Worm (Caenorhabditis elegans) whole organism, L3 larva: ENCODE measurements around the gene K04C2.2.

Source experiments
- R02D3.7 ChIP-seq: fragments of 150-350 bp; optimal IDR thresholded peaks from 2 replicates; lab custom pipeline; 2014; ENCODE audit warnings: missing biosample characterization, missing genetic modification characterization
- ZK546.5 ChIP-seq: sonication (generic microtip); optimal IDR thresholded peaks from 2 replicates; lab custom pipeline; 2017; ENCODE audit warnings: missing biosample characterization, missing genetic modification characterization
- aly-2 ChIP-seq: fragments of 150-350 bp; optimal IDR thresholded peaks from 2 replicates; lab custom pipeline; 2014; ENCODE audit warnings: missing biosample characterization, missing genetic modification characterization
- ama-1 ChIP-seq: fragments of 150-350 bp; optimal IDR thresholded peaks from 2 replicates; lab custom pipeline; 2018
- ceh-16 ChIP-seq: sonication (generic microtip); optimal IDR thresholded peaks from 2 replicates; lab custom pipeline; 2017; ENCODE audit warnings: missing biosample characterization, missing genetic modification characterization
- ceh-28 ChIP-seq: fragments of 150-350 bp; optimal IDR thresholded peaks from 2 replicates; lab custom pipeline; 2014; ENCODE audit warnings: missing biosample characterization, missing genetic modification reagents, missing genetic modification characterization
- ceh-82 ChIP-seq: fragments of 150-350 bp; optimal IDR thresholded peaks from 2 replicates; lab custom pipeline; 2014; ENCODE audit warnings: missing biosample characterization, missing genetic modification characterization
- ceh-9 ChIP-seq: sonication (generic microtip); optimal IDR thresholded peaks from 2 replicates; lab custom pipeline; 2018; ENCODE audit warnings: missing biosample characterization, missing genetic modification characterization
- daf-12 ChIP-seq: fragments of 150-350 bp; optimal IDR thresholded peaks from 2 replicates; lab custom pipeline; 2014; ENCODE audit warnings: missing biosample characterization, missing genetic modification reagents, missing genetic modification characterization
- egl-27 ChIP-seq: sonication (generic microtip); optimal IDR thresholded peaks from 4 replicates; lab custom pipeline; 2017; ENCODE audit warnings: missing biosample characterization, missing genetic modification reagents, missing genetic modification characterization
- egl-5 ChIP-seq: fragments of 150-350 bp; optimal IDR thresholded peaks from 2 replicates; lab custom pipeline; 2017; ENCODE audit warnings: missing biosample characterization, missing genetic modification reagents, missing genetic modification characterization, inconsistent platforms
- elt-1 ChIP-seq: fragments of 150-350 bp; optimal IDR thresholded peaks from 2 replicates; lab custom pipeline; 2014; ENCODE audit warnings: missing biosample characterization, missing genetic modification characterization
- elt-2 ChIP-seq: sonication (generic microtip); optimal IDR thresholded peaks from 2 replicates; lab custom pipeline; 2016; ENCODE audit warnings: missing genetic modification reagents, mild to moderate bottlenecking, missing genetic modification characterization, missing compliant biosample characterization
- elt-3 ChIP-seq, 3 experiments: fragments of 150-350 bp in 1 of 3; sonication (generic microtip) in 2 of 3; optimal IDR thresholded peaks; 2 replicates in 2 of 3; 4 replicates in 1 of 3; lab custom pipeline; 2014 to 2017; ENCODE audit warnings: missing biosample characterization in 3 of 3, missing genetic modification characterization in 3 of 3
- eor-1 ChIP-seq, 2 experiments: fragments of 150-350 bp; optimal IDR thresholded peaks; 2 replicates each; lab custom pipeline; 2014 to 2018; ENCODE audit warnings: missing biosample characterization in 2 of 2, missing genetic modification characterization in 2 of 2
- fkh-2 ChIP-seq: fragments of 150-350 bp; optimal IDR thresholded peaks from 2 replicates; lab custom pipeline; 2014; ENCODE audit warnings: missing biosample characterization, missing genetic modification reagents, missing genetic modification characterization
- jun-1 ChIP-seq: fragments of 150-350 bp; optimal IDR thresholded peaks from 2 replicates; lab custom pipeline; 2014; ENCODE audit warnings: missing biosample characterization, missing genetic modification reagents, missing genetic modification characterization
- lin-15B ChIP-seq: fragments of 150-350 bp; optimal IDR thresholded peaks from 2 replicates; lab custom pipeline; 2014; ENCODE audit warnings: missing biosample characterization, missing genetic modification characterization
- lin-39 ChIP-seq: fragments of 150-350 bp; optimal IDR thresholded peaks from 2 replicates; lab custom pipeline; 2018; ENCODE audit warnings: missing biosample characterization, missing genetic modification reagents, missing genetic modification characterization
- lsy-12 ChIP-seq: sonication (generic microtip); optimal IDR thresholded peaks from 2 replicates; lab custom pipeline; 2016; ENCODE audit warnings: mild to moderate bottlenecking, missing genetic modification characterization, missing compliant biosample characterization
- mdl-1 ChIP-seq: fragments of 150-350 bp; optimal IDR thresholded peaks from 2 replicates; lab custom pipeline; 2014; ENCODE audit warnings: missing biosample characterization, missing genetic modification characterization
- mml-1 ChIP-seq: fragments of 150-350 bp; sonication (generic microtip); optimal IDR thresholded peaks from 3 replicates; lab custom pipeline; 2014; ENCODE audit warnings: missing biosample characterization, missing genetic modification characterization
- nfya-1 ChIP-seq: sonication (generic microtip); optimal IDR thresholded peaks from 2 replicates; lab custom pipeline; 2017; ENCODE audit warnings: missing genetic modification characterization, mild to moderate bottlenecking, missing compliant biosample characterization, antibody characterized with exemption, moderate library complexity; ENCODE audit not compliant: insufficient read depth
- nhr-11 ChIP-seq: fragments of 150-350 bp; optimal IDR thresholded peaks from 2 replicates; lab custom pipeline; 2014; ENCODE audit warnings: missing biosample characterization, missing genetic modification characterization
- nhr-12 ChIP-seq: fragments of 150-350 bp; optimal IDR thresholded peaks from 2 replicates; lab custom pipeline; 2014; ENCODE audit warnings: missing biosample characterization, missing genetic modification characterization
- nhr-23 ChIP-seq: fragments of 150-350 bp; optimal IDR thresholded peaks from 2 replicates; lab custom pipeline; 2014; ENCODE audit warnings: missing biosample characterization, missing genetic modification reagents, missing genetic modification characterization
- nhr-237 ChIP-seq: fragments of 150-350 bp; optimal IDR thresholded peaks from 2 replicates; lab custom pipeline; 2014; ENCODE audit warnings: missing biosample characterization, missing genetic modification characterization
- nhr-25 ChIP-seq: sonication (generic microtip); optimal IDR thresholded peaks from 2 replicates; lab custom pipeline; 2017; ENCODE audit warnings: missing biosample characterization, missing genetic modification characterization
- nhr-43 ChIP-seq: sonication (generic microtip); optimal IDR thresholded peaks from 2 replicates; lab custom pipeline; 2016; ENCODE audit warnings: mild to moderate bottlenecking, missing genetic modification characterization, missing compliant biosample characterization; ENCODE audit not compliant: poor library complexity, severe bottlenecking
- nhr-67 ChIP-seq: fragments of 150-350 bp; optimal IDR thresholded peaks from 2 replicates; lab custom pipeline; 2014; ENCODE audit warnings: missing biosample characterization, missing genetic modification characterization
- nhr-76 ChIP-seq: fragments of 150-350 bp; sonication (generic microtip); optimal IDR thresholded peaks from 5 replicates; lab custom pipeline; 2014; ENCODE audit warnings: missing biosample characterization, missing genetic modification characterization
- nhr-77 ChIP-seq: fragments of 150-350 bp; optimal IDR thresholded peaks from 2 replicates; lab custom pipeline; 2014; ENCODE audit warnings: missing biosample characterization, missing genetic modification characterization
- pha-4 ChIP-seq: fragments of 150-350 bp; optimal IDR thresholded peaks from 2 replicates; lab custom pipeline; 2014; ENCODE audit warnings: missing biosample characterization, missing genetic modification reagents, missing genetic modification characterization
- pqm-1 ChIP-seq: fragments of 150-350 bp; optimal IDR thresholded peaks from 2 replicates; lab custom pipeline; 2017; ENCODE audit warnings: missing biosample characterization, missing genetic modification characterization, inconsistent platforms
- sea-2 ChIP-seq: fragments of 150-350 bp; sonication (generic microtip); optimal IDR thresholded peaks from 4 replicates; lab custom pipeline; 2014; ENCODE audit warnings: missing biosample characterization, missing genetic modification reagents, missing genetic modification characterization
- tbx-2 ChIP-seq: sonication (generic microtip); optimal IDR thresholded peaks from 2 replicates; lab custom pipeline; 2016; ENCODE audit warnings: mild to moderate bottlenecking, missing genetic modification characterization, missing compliant biosample characterization
- unc-39 ChIP-seq: sonication (generic microtip); optimal IDR thresholded peaks from 4 replicates; lab custom pipeline; 2017; ENCODE audit warnings: missing biosample characterization, missing genetic modification characterization
- unc-62 ChIP-seq: fragments of 150-350 bp; sonication (generic microtip); optimal IDR thresholded peaks from 4 replicates; lab custom pipeline; 2014; ENCODE audit warnings: missing biosample characterization, missing genetic modification reagents, missing genetic modification characterization
- zag-1 ChIP-seq: fragments of 150-350 bp; optimal IDR thresholded peaks from 2 replicates; lab custom pipeline; 2014; ENCODE audit warnings: missing biosample characterization, missing genetic modification characterization
- ztf-4 ChIP-seq: fragments of 150-350 bp; optimal IDR thresholded peaks from 2 replicates; lab custom pipeline; 2014; ENCODE audit warnings: missing biosample characterization, missing genetic modification characterization

Gene K04C2.2

DNA sequence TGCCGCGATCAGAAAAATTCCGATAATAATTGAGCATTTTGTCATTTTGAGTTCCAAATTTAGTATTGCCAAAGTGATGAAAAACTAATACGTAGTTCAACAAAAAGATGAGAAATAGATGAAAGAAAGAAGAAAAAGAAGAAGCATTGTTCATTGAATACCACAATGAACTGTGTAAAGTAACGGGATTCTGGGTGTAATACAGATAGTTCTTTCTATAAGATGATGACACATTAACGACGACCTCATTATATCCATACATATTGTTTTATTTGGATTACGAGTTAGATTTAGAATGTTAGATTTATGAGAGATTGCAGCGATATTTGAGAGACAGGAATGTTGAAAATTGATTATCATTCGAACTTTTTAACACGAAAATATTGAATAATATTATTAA is 2.0 kb downstream of the K04C2.2 start, which contains the start of gene K04C2.5:
Gene K04C2.5 (minus strand): TSS at position 101 of the 400 bp plus-strand sequence.
- TF ChIP-seq daf-12 (tag; lab: Kevin White, UChicago) (no peak), nhr-67 (tag; lab: Kevin White, UChicago) (no peak), egl-27 (tag; lab: Kevin White, UChicago) (no peak), nhr-23 (tag; lab: Kevin White, UChicago) (no peak), mml-1 (tag; lab: Kevin White, UChicago) (no peak), lin-15B (tag; lab: Kevin White, UChicago) (no peak), nhr-77 (tag; lab: Kevin White, UChicago) (no peak), ceh-9 (tag; lab: Kevin White, UChicago) (no peak), mdl-1 (tag; lab: Kevin White, UChicago) (no peak), unc-39 (tag; lab: Kevin White, UChicago) (no peak), nhr-43 (no peak)

DNA sequence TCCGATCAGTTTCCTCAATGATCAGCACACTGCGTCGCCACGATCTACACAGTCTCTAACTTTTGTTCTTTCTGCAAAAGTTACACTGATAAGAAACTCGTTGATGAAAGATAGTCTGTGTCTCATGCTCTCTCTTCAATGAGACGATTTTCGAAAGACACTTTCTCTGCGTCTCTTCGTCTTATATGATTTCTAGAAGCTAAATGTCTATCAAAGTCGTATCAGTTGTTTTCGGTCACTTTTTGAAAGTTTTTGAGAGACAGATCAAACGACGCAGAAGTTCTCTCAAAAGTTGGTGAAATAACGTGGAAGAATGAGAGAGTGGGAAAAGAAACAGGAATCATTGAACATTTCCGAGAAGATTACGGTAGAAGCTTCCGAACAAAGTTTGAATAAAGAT is 5.6 kb downstream of the K04C2.2 start:
- TF ChIP-seq nhr-43 (peak; percentile 64), elt-3 (tag; optimal IDR thresholded peaks at IDR 0.05; lab: Kevin White, UChicago) (peak; percentile 41 to 84 (median 77)), ceh-82 (tag; lab: Kevin White, UChicago) (no peak), pqm-1 (tag; lab: Kevin White, UChicago) (peak; percentile 79), egl-27 (tag; lab: Kevin White, UChicago) (peak; percentile 56), ceh-16 (tag; lab: Kevin White, UChicago) (no peak), nhr-25 (peak; percentile 13), nhr-23 (tag; lab: Kevin White, UChicago) (peak; percentile 84), ztf-4 (tag; lab: Kevin White, UChicago) (no peak), unc-62 (GFP tag; lab: Kevin White, UChicago) (peak; percentile 19), nhr-67 (tag; lab: Kevin White, UChicago) (no peak), elt-1 (tag; lab: Kevin White, UChicago) (no peak), aly-2 (tag; lab: Kevin White, UChicago) (no peak), mml-1 (tag; lab: Kevin White, UChicago) (peak; percentile 28), nfya-1 (peak; percentile 71), elt-2 (tag; lab: Kevin White, UChicago) (peak; percentile 83), daf-12 (tag; lab: Kevin White, UChicago) (no peak), eor-1 (tag; optimal IDR thresholded peaks at IDR 0.05; lab: Kevin White, UChicago) (no peak), nhr-11 (tag; lab: Kevin White, UChicago) (no peak), ama-1 (lab: Kevin White, UChicago) (peak; percentile 31), tbx-2 (tag; lab: Kevin White, UChicago) (no peak), ceh-28 (tag; lab: Kevin White, UChicago) (peak; percentile 53), jun-1 (tag; lab: Kevin White, UChicago) (no peak), egl-5 (tag; lab: Kevin White, UChicago) (no peak), nhr-76 (tag; lab: Kevin White, UChicago) (peak; percentile 19), R02D3.7 (tag; lab: Kevin White, UChicago) (peak; percentile 57), lin-15B (tag; lab: Kevin White, UChicago) (peak; percentile 30), nhr-77 (tag; lab: Kevin White, UChicago) (no peak)

DNA sequence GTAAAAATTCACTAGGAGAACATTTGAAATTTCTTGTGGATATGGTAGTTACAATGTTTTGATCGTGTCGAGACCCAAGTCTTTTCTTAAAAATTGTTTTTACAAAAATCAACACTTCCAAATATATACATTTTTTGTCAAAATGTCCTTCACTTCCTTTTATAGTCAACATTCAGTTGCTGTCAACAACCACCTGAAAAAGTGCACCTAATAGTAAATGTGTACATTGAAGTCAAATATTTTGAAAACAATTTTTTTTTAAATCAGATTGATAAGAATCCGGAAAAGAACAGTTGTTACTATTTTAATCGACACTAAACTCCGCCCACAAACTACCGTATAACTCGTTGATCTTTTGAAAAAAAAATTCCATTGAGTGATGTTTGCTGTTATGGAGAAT is 6.1 kb downstream of the K04C2.2 start:
- TF ChIP-seq nhr-43: no peak
- no peak for TF ChIP-seq mdl-1 (tag; lab: Kevin White, UChicago)
- no peak for TF ChIP-seq egl-27 (tag; lab: Kevin White, UChicago)
- TF ChIP-seq pha-4 (tag; lab: Kevin White, UChicago): peak; percentile 18

DNA sequence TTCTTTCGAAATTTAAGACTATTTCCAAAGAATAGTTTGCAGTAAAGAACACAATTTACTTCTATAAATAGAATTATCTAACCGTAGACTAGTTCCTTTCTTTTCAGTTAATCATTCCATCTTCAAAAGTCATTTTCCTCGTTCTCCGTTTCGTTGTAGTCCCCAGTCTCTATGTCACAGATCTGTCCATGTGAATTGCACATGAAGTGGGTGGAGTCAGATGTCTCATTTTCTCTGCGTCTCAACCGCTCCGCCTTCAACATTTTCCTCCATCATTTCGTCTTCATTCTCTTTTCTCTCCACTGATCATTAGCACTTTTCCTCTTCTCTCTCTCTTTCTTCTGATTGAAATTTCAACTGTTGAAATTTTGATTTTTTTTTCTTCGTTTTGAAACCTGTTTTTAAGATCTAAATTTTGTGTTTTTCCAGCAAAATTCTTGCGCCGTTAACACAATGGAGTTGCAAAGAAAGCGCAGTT is 8.1 kb downstream of the K04C2.2 start, which contains the start of gene T07E3.4:
Gene T07E3.4 (plus strand): TSS at position 428 of the 478 bp plus-strand sequence.
- no peak for TF ChIP-seq nhr-76 (tag; lab: Kevin White, UChicago)
- TF ChIP-seq ztf-4 (tag; lab: Kevin White, UChicago): no peak
- no peak for TF ChIP-seq ceh-82 (tag; lab: Kevin White, UChicago)
- TF ChIP-seq egl-5 (tag; lab: Kevin White, UChicago): no peak
- TF ChIP-seq nhr-11 (tag; lab: Kevin White, UChicago): peak; percentile 58
- TF ChIP-seq nhr-67 (tag; lab: Kevin White, UChicago): no peak
- peak; percentile 65 for TF ChIP-seq pqm-1 (tag; lab: Kevin White, UChicago)
- no peak for TF ChIP-seq zag-1 (tag; lab: Kevin White, UChicago)
- TF ChIP-seq ZK546.5: no peak
- no peak for TF ChIP-seq elt-1 (tag; lab: Kevin White, UChicago)
- no peak for TF ChIP-seq fkh-2 (tag; lab: Kevin White, UChicago)
- no peak for TF ChIP-seq nhr-77 (tag; lab: Kevin White, UChicago)
- peak; percentile 82 for TF ChIP-seq nhr-25
- TF ChIP-seq aly-2 (tag; lab: Kevin White, UChicago): no peak
- peak; percentile 25 for TF ChIP-seq tbx-2 (tag; lab: Kevin White, UChicago)
- TF ChIP-seq ceh-28 (tag; lab: Kevin White, UChicago): peak; percentile 47
- TF ChIP-seq elt-2 (tag; lab: Kevin White, UChicago): peak; percentile 54
- TF ChIP-seq jun-1 (tag; lab: Kevin White, UChicago): peak; percentile 63
- peak; percentile 88 for TF ChIP-seq nfya-1
- no peak for TF ChIP-seq ceh-16 (tag; lab: Kevin White, UChicago)
- TF ChIP-seq daf-12 (tag; lab: Kevin White, UChicago): no peak
- TF ChIP-seq mdl-1 (tag; lab: Kevin White, UChicago): no peak
- TF ChIP-seq nhr-12 (tag; lab: Kevin White, UChicago): no peak
- peak; percentile 78 for TF ChIP-seq lin-39 (tag; lab: Kevin White, UChicago)
- TF ChIP-seq nhr-237 (tag; lab: Kevin White, UChicago): no peak
- TF ChIP-seq unc-62 (GFP tag; lab: Kevin White, UChicago): no peak
- TF ChIP-seq R02D3.7 (tag; lab: Kevin White, UChicago): no peak
- peak; percentile 90 for TF ChIP-seq nhr-23 (tag; lab: Kevin White, UChicago)
- TF ChIP-seq unc-39 (tag; lab: Kevin White, UChicago): no peak
- TF ChIP-seq eor-1 (tag; optimal IDR thresholded peaks at IDR 0.05; lab: Kevin White, UChicago): no peak
- TF ChIP-seq ama-1 (lab: Kevin White, UChicago): no peak
- TF ChIP-seq elt-3 (tag; optimal IDR thresholded peaks at IDR 0.05; lab: Kevin White, UChicago): no peak
- TF ChIP-seq sea-2 (GFP tag; lab: Kevin White, UChicago): no peak
- TF ChIP-seq lsy-12 (tag; lab: Kevin White, UChicago): no peak
- TF ChIP-seq egl-27 (tag; lab: Kevin White, UChicago): peak; percentile 24
